Fruit fly (Drosophila melanogaster): ENCODE results near the gene lft.

Gene lft

DNA sequence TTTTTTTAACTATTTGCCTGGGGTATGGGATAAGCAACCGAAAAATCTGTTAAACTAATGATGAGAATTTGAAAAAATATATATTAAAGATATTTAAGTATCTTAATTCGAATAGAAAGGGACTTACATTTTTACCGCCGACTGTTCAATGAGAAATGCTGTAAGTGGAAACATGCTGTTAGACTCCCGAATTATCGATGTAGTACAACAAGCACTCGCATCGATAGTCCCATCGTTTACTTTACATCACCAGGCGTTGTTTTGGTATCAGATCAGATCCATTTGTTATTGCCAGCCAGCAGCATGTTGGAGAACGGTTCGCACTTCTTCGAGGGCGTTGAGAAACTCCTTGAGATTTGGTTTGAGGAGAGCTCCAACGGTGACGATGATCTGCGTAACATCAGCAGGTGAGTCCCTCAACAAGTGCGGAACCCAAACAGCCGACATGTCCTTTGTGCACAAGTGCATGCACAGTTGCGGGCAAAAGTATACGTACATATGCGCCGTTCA lies 25.0 kb upstream of the lft start, which contains the start of gene SamDC (continued):
- TF ChIP-seq CG12659 (GFP tag; optimal IDR thresholded peaks at IDR 0.05) (peak; percentile 74), CG18599 (GFP tag; optimal IDR thresholded peaks at IDR 0.05) (no peak), CG2875 (GFP tag; optimal IDR thresholded peaks at IDR 0.05) (no peak), tx (GFP tag; optimal IDR thresholded peaks at IDR 0.05) (no peak), CG16813 (GFP tag; IDR thresholded peaks at IDR 0.05; ENCODE audit: partially characterized antibody) (peak; percentile 81), CG7745 (tag; optimal IDR thresholded peaks at IDR 0.05) (peak; percentile 54), bowl (GFP tag; IDR thresholded peaks at IDR 0.05) (no peak), CG10274 (GFP tag; optimal IDR thresholded peaks at IDR 0.05) (no peak), pb (GFP tag; optimal IDR thresholded peaks at IDR 0.05) (peak; percentile 39), trem (tag; optimal IDR thresholded peaks at IDR 0.05) (peak; percentile 45), GATAe (GFP tag; conservative IDR thresholded peaks at IDR 0.05) (no peak), Lim3 (GFP tag; IDR thresholded peaks at IDR 0.05) (no peak), fd3F (GFP tag; optimal IDR thresholded peaks at IDR 0.05) (peak; percentile 25), Myb (GFP tag; optimal IDR thresholded peaks at IDR 0.05) (peak; percentile 5), sens (GFP tag) (peak; percentile 84), mld (GFP tag; IDR thresholded peaks at IDR 0.05; ENCODE audit: partially characterized antibody) (peak; percentile 85), E2f1 (GFP tag; IDR thresholded peaks at IDR 0.05) (no peak), phol (tag; optimal IDR thresholded peaks at IDR 0.05) (peak; percentile 42), CrebB (tag; optimal IDR thresholded peaks at IDR 0.05) (peak; percentile 18), disco-r (GFP tag; optimal IDR thresholded peaks at IDR 0.05) (no peak), CG7786 (GFP tag; optimal IDR thresholded peaks at IDR 0.05) (peak; percentile 16), Nf-YA (GFP tag; IDR thresholded peaks at IDR 0.05) (no peak), CG6654 (GFP tag; optimal IDR thresholded peaks at IDR 0.05) (no peak), CG1647 (GFP tag; optimal IDR thresholded peaks at IDR 0.05) (no peak), CG17328 (GFP tag; IDR thresholded peaks at IDR 0.05) (peak; percentile 24; the same call in 1 of the 2 replicates), Meics (GFP tag; optimal IDR thresholded peaks at IDR 0.05) (peak; percentile 25), ERR (GFP tag; optimal IDR thresholded peaks at IDR 0.05) (no peak), CG14050 (GFP tag; IDR thresholded peaks at IDR 0.05) (peak; percentile 19; the same call in 1 of the 3 replicates), zfh2 (GFP tag; optimal IDR thresholded peaks at IDR 0.05) (peak; percentile 27), CG1024 (GFP tag; IDR thresholded peaks at IDR 0.05) (peak; percentile 95), Dek (tag; optimal IDR thresholded peaks at IDR 0.05) (peak; percentile 68), eve (GFP tag; optimal IDR thresholded peaks at IDR 0.05) (peak in 1 of 2 experiments; percentile 7), crc (GFP tag; optimal IDR thresholded peaks at IDR 0.05) (no peak), MTF-1 (GFP tag; optimal IDR thresholded peaks at IDR 0.05; ENCODE audit: borderline replicate concordance) (no peak), CG30431 (GFP tag; optimal IDR thresholded peaks at IDR 0.05) (no peak), esg (GFP tag; conservative IDR thresholded peaks at IDR 0.05) (no peak), CG11456 (GFP tag; IDR thresholded peaks at IDR 0.05) (no peak), ab (GFP tag; optimal IDR thresholded peaks at IDR 0.05) (no peak), CG32767 (GFP tag; IDR thresholded peaks at IDR 0.05) (no peak), CG9797 (GFP tag; optimal IDR thresholded peaks at IDR 0.05) (peak; percentile 44), BtbVII (GFP tag; optimal IDR thresholded peaks at IDR 0.05) (peak; percentile 36), CG2678 (tag; optimal IDR thresholded peaks at IDR 0.05) (peak; percentile 33), CoRest (tag; optimal IDR thresholded peaks at IDR 0.05) (peak; percentile 66), run (tag; optimal IDR thresholded peaks at IDR 0.05) (no peak), CG4707 (GFP tag; optimal IDR thresholded peaks at IDR 0.05) (peak; percentile 8), Rfx (GFP tag; IDR thresholded peaks at IDR 0.05) (peak; percentile 69), gro (GFP tag; optimal IDR thresholded peaks at IDR 0.05) (peak; percentile 52), CG17829 (tag; optimal IDR thresholded peaks at IDR 0.05) (peak; percentile 37), dmrt99B (tag; optimal IDR thresholded peaks at IDR 0.05) (peak; percentile 26), CG16863 (GFP tag; optimal IDR thresholded peaks at IDR 0.05) (no peak), CG11093 (GFP tag; IDR thresholded peaks at IDR 0.05) (no peak)

All from whole organism, embryonic.